Worm (Caenorhabditis elegans) whole organism, L1 larva: Measurements from ENCODE around the gene fbxa-143.
A peak's percentile ranks its signal among the peaks of the same experiment; 100 is the strongest.

Experiments
- C34B4.2 ChIP-seq: sonication (generic microtip); optimal IDR thresholded peaks from 2 replicates; lab custom pipeline; 2017; ENCODE audit warnings: mild to moderate bottlenecking, missing genetic modification characterization, missing compliant biosample characterization
- aha-1 ChIP-seq: fragments of 150-350 bp; optimal IDR thresholded peaks from 2 replicates; lab custom pipeline; 2014; ENCODE audit warnings: missing biosample characterization, missing genetic modification characterization
- blmp-1 ChIP-seq: fragments of 150-350 bp; optimal IDR thresholded peaks from 2 replicates; lab custom pipeline; 2014; ENCODE audit warnings: missing biosample characterization, missing genetic modification characterization
- ceh-63 ChIP-seq: fragments of 200-800 bp; sonication (Bioruptor generic); optimal IDR thresholded peaks from 2 replicates; lab custom pipeline; 2018; ENCODE audit warnings: mild to moderate bottlenecking, missing genetic modification characterization, missing compliant biosample characterization
- ceh-82 ChIP-seq, 3 experiments: fragments of 150-350 bp in 1 of 3; sonication (generic microtip) in 2 of 3; optimal IDR thresholded peaks; 2 replicates each; lab custom pipeline; 2014 to 2017; ENCODE audit warnings: missing biosample characterization in 3 of 3, missing genetic modification characterization in 3 of 3
- ceh-88 ChIP-seq: fragments of 200-800 bp; sonication (Bioruptor generic); IDR thresholded peaks from 2 replicates; pipeline ENCODE4 v1.3.6; 2022; ENCODE audit warnings: missing genetic modification characterization, missing compliant biosample characterization
- ceh-90 ChIP-seq: sonication (generic microtip); optimal IDR thresholded peaks from 2 replicates; lab custom pipeline; 2016; ENCODE audit warnings: missing genetic modification characterization, missing compliant biosample characterization
- dsc-1 ChIP-seq: sonication (generic microtip); optimal IDR thresholded peaks from 2 replicates; lab custom pipeline; 2016; ENCODE audit warnings: mild to moderate bottlenecking, missing genetic modification characterization, missing compliant biosample characterization
- efl-1 ChIP-seq, 4 experiments: fragments of 150-350 bp; optimal IDR thresholded peaks in 3 of 4; peaks in 1 of 4; 1 replicate in 1 of 4; 2 replicates in 3 of 4; lab custom pipeline; 2014; ENCODE audit warnings: missing biosample characterization in 2 of 4, missing genetic modification characterization in 2 of 4, missing genetic modification reagents in 2 of 4
- efl-3 ChIP-seq: fragments of 200-800 bp; sonication (Bioruptor generic); optimal IDR thresholded peaks from 2 replicates; lab custom pipeline; 2018; ENCODE audit warnings: mild to moderate bottlenecking, missing genetic modification characterization, missing compliant biosample characterization
- elt-2 ChIP-seq: sonication (generic microtip); optimal IDR thresholded peaks from 2 replicates; lab custom pipeline; 2016; ENCODE audit warnings: missing genetic modification characterization, mild to moderate bottlenecking, inconsistent platforms, missing compliant biosample characterization, missing genetic modification reagents
- fos-1 ChIP-seq: fragments of 150-350 bp; optimal IDR thresholded peaks from 2 replicates; lab custom pipeline; 2014; ENCODE audit warnings: missing biosample characterization, missing genetic modification characterization
- hpl-2 ChIP-seq: fragments of 150-350 bp; optimal IDR thresholded peaks from 2 replicates; lab custom pipeline; 2014; ENCODE audit warnings: missing biosample characterization, missing genetic modification reagents, missing genetic modification characterization
- isw-1 ChIP-seq: fragments of 200-800 bp; sonication (Bioruptor generic); IDR thresholded peaks from 2 replicates; pipeline ENCODE4 v1.3.6; 2022; ENCODE audit warnings: missing genetic modification characterization, missing compliant biosample characterization
- lin-15B ChIP-seq: fragments of 150-350 bp; sonication (generic microtip); optimal IDR thresholded peaks from 3 replicates; lab custom pipeline; 2014; ENCODE audit warnings: missing biosample characterization, missing genetic modification characterization
- lin-35 ChIP-seq, 2 experiments: fragments of 150-350 bp; optimal IDR thresholded peaks; 2 replicates each; lab custom pipeline; 2014; ENCODE audit warnings: missing biosample characterization in 2 of 2, missing genetic modification characterization in 2 of 2, missing genetic modification reagents in 2 of 2
- lsy-2 ChIP-seq, 2 experiments: fragments of 150-350 bp; optimal IDR thresholded peaks; 2 replicates each; lab custom pipeline; 2014; ENCODE audit warnings: missing biosample characterization in 2 of 2, missing genetic modification characterization in 2 of 2
- nhr-12 ChIP-seq: sonication (generic microtip); optimal IDR thresholded peaks from 2 replicates; lab custom pipeline; 2017; ENCODE audit warnings: missing biosample characterization, missing genetic modification characterization
- nhr-19 ChIP-seq: fragments of 200-800 bp; sonication (Bioruptor generic); conservative IDR thresholded peaks from 2 replicates; pipeline ENCODE4 v1.3.6; 2022; ENCODE audit warnings: missing genetic modification characterization, missing compliant biosample characterization
- nhr-20 ChIP-seq: sonication (generic microtip); optimal IDR thresholded peaks from 2 replicates; lab custom pipeline; 2016; ENCODE audit warnings: mild to moderate bottlenecking, missing genetic modification characterization, missing compliant biosample characterization
- nhr-28 ChIP-seq: fragments of 150-350 bp; optimal IDR thresholded peaks from 2 replicates; lab custom pipeline; 2014; ENCODE audit warnings: missing biosample characterization, missing genetic modification characterization
- nhr-76 ChIP-seq: sonication (generic microtip); optimal IDR thresholded peaks from 2 replicates; lab custom pipeline; 2017; ENCODE audit warnings: missing biosample characterization, missing genetic modification characterization
- nhr-77 ChIP-seq: fragments of 150-350 bp; optimal IDR thresholded peaks from 2 replicates; lab custom pipeline; 2014; ENCODE audit warnings: missing biosample characterization, missing genetic modification characterization
- nhr-84 ChIP-seq: sonication (generic microtip); optimal IDR thresholded peaks from 2 replicates; lab custom pipeline; 2017; ENCODE audit warnings: missing biosample characterization, missing genetic modification characterization
- pag-3 ChIP-seq: sonication (generic microtip); optimal IDR thresholded peaks from 2 replicates; lab custom pipeline; 2017; ENCODE audit warnings: missing genetic modification characterization, mild to moderate bottlenecking, missing compliant biosample characterization, antibody characterized with exemption, borderline replicate concordance; ENCODE audit not compliant: insufficient read depth
- snpc-4 ChIP-seq: fragments of 150-350 bp; optimal IDR thresholded peaks from 2 replicates; lab custom pipeline; 2014; ENCODE audit warnings: missing biosample characterization, missing genetic modification characterization
- sox-4 ChIP-seq: sonication (generic microtip); optimal IDR thresholded peaks from 2 replicates; lab custom pipeline; 2016; ENCODE audit warnings: missing genetic modification characterization, missing compliant biosample characterization
- sup-37 ChIP-seq: fragments of 200-800 bp; sonication (Bioruptor generic); optimal IDR thresholded peaks from 2 replicates; lab custom pipeline; 2018; ENCODE audit warnings: mild to moderate bottlenecking, missing genetic modification characterization, missing compliant biosample characterization
- swsn-7 ChIP-seq: sonication (generic microtip); optimal IDR thresholded peaks from 2 replicates; lab custom pipeline; 2016; ENCODE audit warnings: missing genetic modification characterization, missing compliant biosample characterization
- tlp-1 ChIP-seq: fragments of 150-350 bp; optimal IDR thresholded peaks from 2 replicates; lab custom pipeline; 2014; ENCODE audit warnings: missing biosample characterization, missing genetic modification characterization
- unc-130 ChIP-seq: fragments of 150-350 bp; optimal IDR thresholded peaks from 2 replicates; lab custom pipeline; 2017; ENCODE audit warnings: missing biosample characterization, missing genetic modification characterization, inconsistent platforms
- unc-62 ChIP-seq: fragments of 150-350 bp; optimal IDR thresholded peaks from 2 replicates; lab custom pipeline; 2014; ENCODE audit warnings: missing biosample characterization, missing genetic modification reagents, missing genetic modification characterization
- unc-98 ChIP-seq: fragments of 200-800 bp; sonication (Bioruptor generic); IDR thresholded peaks from 2 replicates; pipeline ENCODE4 v1.3.6; 2022; ENCODE audit warnings: missing genetic modification characterization, missing compliant biosample characterization
- vab-15 ChIP-seq: sonication (generic microtip); optimal IDR thresholded peaks from 2 replicates; lab custom pipeline; 2017; ENCODE audit warnings: missing genotype, mild to moderate bottlenecking, missing genetic modification characterization, missing compliant biosample characterization
- zag-1 ChIP-seq: fragments of 150-350 bp; optimal IDR thresholded peaks from 2 replicates; lab custom pipeline; 2014; ENCODE audit warnings: missing biosample characterization, missing genetic modification characterization
- zip-4 ChIP-seq: fragments of 200-800 bp; sonication (Bioruptor generic); optimal IDR thresholded peaks from 2 replicates; lab custom pipeline; 2018; ENCODE audit warnings: mild to moderate bottlenecking, missing genetic modification characterization, moderate library complexity, missing compliant biosample characterization
- ztf-11 ChIP-seq, 2 experiments: sonication (generic microtip); optimal IDR thresholded peaks; 2 replicates each; lab custom pipeline; 2016 to 2017; ENCODE audit warnings: missing genetic modification characterization in 2 of 2, missing biosample characterization in 1 of 2, missing compliant biosample characterization in 1 of 2
- ztf-4 ChIP-seq: fragments of 150-350 bp; optimal IDR thresholded peaks from 2 replicates; lab custom pipeline; 2014; ENCODE audit warnings: missing biosample characterization, missing genetic modification characterization

Gene fbxa-143

DNA sequence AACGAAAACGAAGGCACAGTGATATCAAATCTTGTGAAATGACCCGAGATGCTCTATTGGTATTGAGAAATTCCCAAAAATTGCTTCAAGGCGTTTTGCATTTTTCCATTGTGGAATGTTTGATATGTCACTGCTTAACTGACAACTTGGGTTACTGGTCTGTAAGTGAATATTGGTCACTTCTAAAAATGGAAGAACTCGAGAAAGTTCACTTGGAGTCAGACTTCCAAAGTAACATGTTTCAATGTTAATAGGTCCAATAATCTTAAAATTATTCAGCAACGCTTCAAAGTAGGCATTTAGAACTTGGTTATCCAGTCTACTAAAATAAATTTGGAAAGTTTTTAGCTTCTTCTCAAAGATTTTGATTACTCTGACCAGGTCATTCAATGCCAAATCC, 5.4 kb upstream of the fbxa-143 start, which contains the start of gene fbxa-144:
Gene fbxa-144 (minus strand): TSS at position 101 of the 400 bp plus-strand sequence.
- TF ChIP-seq sup-37 (no peak), ceh-88 (GFP tag; lab: Robert Waterston, UW) (no peak), zag-1 (tag; lab: Kevin White, UChicago) (no peak), lin-15B (tag; lab: Kevin White, UChicago) (no peak), fos-1 (no peak), nhr-76 (tag; lab: Kevin White, UChicago) (no peak), swsn-7 (no peak)

- TF ChIP-seq blmp-1 (no peak), zip-4 (GFP tag; lab: Kevin White, UChicago) (peak; percentile 15)
- TF ChIP-seq, all 84 proteins: peak for 1
Measured at ce11 chrV:16132215-16132614, 4.9 kb upstream of the fbxa-143 start.

- TF ChIP-seq ceh-90 (no peak), lin-35 (GFP tag; optimal IDR thresholded peaks at IDR 0.05; lab: Kevin White, UChicago) (no peak), unc-98 (GFP tag; lab: Robert Waterston, UW) (no peak), hpl-2 (GFP tag; lab: Kevin White, UChicago) (no peak), isw-1 (GFP tag; lab: Robert Waterston, UW) (no peak), ztf-4 (tag; lab: Kevin White, UChicago) (no peak), swsn-7 (no peak), nhr-20 (tag; lab: Kevin White, UChicago) (no peak), lsy-2 (tag; optimal IDR thresholded peaks at IDR 0.05; lab: Kevin White, UChicago) (no peak), ceh-82 (tag; optimal IDR thresholded peaks at IDR 0.05; lab: Kevin White, UChicago) (no peak), ceh-63 (GFP tag; lab: Kevin White, UChicago) (no peak), nhr-19 (GFP tag; lab: Robert Waterston, UW) (no peak), nhr-28 (tag; lab: Kevin White, UChicago) (no peak), sox-4 (tag; lab: Kevin White, UChicago) (no peak), ztf-11 (tag; optimal IDR thresholded peaks at IDR 0.05; lab: Kevin White, UChicago) (no peak), sup-37 (no peak)
Measured at ce11 chrV:16131249-16131648, 3.9 kb upstream of the fbxa-143 start, which contains the start of gene fbxa-142. TSS of gene fbxa-142 (minus strand) at chrV:16131349.

DNA sequence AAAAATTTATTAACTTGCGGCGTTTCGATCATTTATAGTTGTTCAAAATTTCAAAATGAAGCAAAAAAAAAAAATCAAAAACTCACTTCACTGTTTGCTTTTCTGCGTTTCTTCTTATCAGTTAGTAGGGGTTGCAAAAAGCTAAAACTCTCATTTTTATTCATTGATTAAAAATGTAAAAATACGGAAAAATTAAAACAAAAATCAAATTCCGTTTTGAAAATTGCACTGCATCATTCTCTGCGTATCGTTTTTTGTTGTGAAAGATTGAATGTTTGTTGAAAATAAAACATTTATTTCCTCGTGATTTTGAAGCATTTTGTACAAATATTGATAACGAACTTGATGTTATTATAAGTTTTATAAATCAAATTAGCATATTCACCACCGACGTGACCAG, 1.8 kb upstream of the fbxa-143 start:
- TF ChIP-seq tlp-1 (tag; lab: Kevin White, UChicago) = no peak
- peak; percentile 20 for TF ChIP-seq elt-2 (tag; lab: Kevin White, UChicago)

DNA sequence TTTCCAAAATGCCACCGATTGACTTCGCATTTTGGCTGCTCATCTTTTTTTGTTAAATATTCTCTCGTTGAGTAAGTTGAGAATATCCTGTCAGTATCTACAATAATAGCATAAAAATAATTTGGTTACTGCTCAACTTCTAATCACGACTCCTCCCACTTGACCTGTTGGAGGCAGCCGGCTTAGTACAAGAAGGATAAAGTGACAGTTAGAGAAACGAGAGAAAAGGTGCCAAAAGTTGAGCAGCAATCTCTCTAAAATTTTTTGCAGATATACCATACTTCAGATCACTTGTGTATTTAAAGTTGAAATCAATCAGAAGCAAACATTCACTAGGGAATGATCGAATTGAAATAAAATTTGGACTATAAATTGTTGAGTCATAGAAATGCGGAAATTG, 2.6 kb downstream of the fbxa-143 start, which contains the start of gene nhr-111:
Gene nhr-111 (minus strand): TSS at position 101 of the 400 bp plus-strand sequence.
- TF ChIP-seq nhr-12 (tag; lab: Kevin White, UChicago) = no peak
- TF ChIP-seq efl-3 (GFP tag; lab: Kevin White, UChicago) = no peak
- TF ChIP-seq nhr-84 (tag; lab: Kevin White, UChicago) = no peak
- TF ChIP-seq C34B4.2 (tag; lab: Kevin White, UChicago) = no peak
- TF ChIP-seq aha-1 (tag; lab: Kevin White, UChicago) = no peak
- TF ChIP-seq unc-98 (GFP tag; lab: Robert Waterston, UW) = no peak
- TF ChIP-seq unc-62 (GFP tag; lab: Kevin White, UChicago) = no peak
- no peak for TF ChIP-seq unc-130

ce11 chrV:16121451-16121850, 5.8 kb downstream of the fbxa-143 start:
- no peak for TF ChIP-seq dsc-1
- no peak for TF ChIP-seq efl-1 (optimal IDR thresholded peaks at IDR 0.05; lab: Kevin White, UChicago)
- TF ChIP-seq efl-1 (GFP tag; optimal IDR thresholded peaks at IDR 0.05 in 1 of 2; lab: Kevin White, UChicago) = peak in 1 of 2 experiments; percentile 22
- TF ChIP-seq nhr-77 (tag; lab: Kevin White, UChicago) = no peak
- no peak for TF ChIP-seq vab-15
- no peak for TF ChIP-seq snpc-4 (tag; lab: Kevin White, UChicago)
- TF ChIP-seq pag-3 (tag; lab: Kevin White, UChicago) = no peak
